Worm (Caenorhabditis elegans) whole organism, L1 larva: ENCODE data around the gene T01C3.11.
A peak's percentile ranks its signal among the peaks of the same experiment; 100 is the strongest.

Experiments
- C16A3.4 ChIP-seq: fragments of 150-350 bp; optimal IDR thresholded peaks from 2 replicates; lab custom pipeline; 2014; ENCODE audit warnings: missing biosample characterization, missing genetic modification characterization
- F16B12.6 ChIP-seq: fragments of 150-350 bp; optimal IDR thresholded peaks from 2 replicates; lab custom pipeline; 2014; ENCODE audit warnings: missing biosample characterization, missing genetic modification characterization
- blmp-1 ChIP-seq: fragments of 150-350 bp; optimal IDR thresholded peaks from 2 replicates; lab custom pipeline; 2014; ENCODE audit warnings: missing biosample characterization, missing genetic modification characterization
- ceh-82 ChIP-seq, 3 experiments: fragments of 150-350 bp in 1 of 3; sonication (generic microtip) in 2 of 3; optimal IDR thresholded peaks; 2 replicates each; lab custom pipeline; 2014 to 2017; ENCODE audit warnings: missing biosample characterization in 3 of 3, missing genetic modification characterization in 3 of 3
- ceh-88 ChIP-seq: fragments of 200-800 bp; sonication (Bioruptor generic); IDR thresholded peaks from 2 replicates; pipeline ENCODE4 v1.3.6; 2022; ENCODE audit warnings: missing genetic modification characterization, missing compliant biosample characterization
- dpl-1 ChIP-seq, 3 experiments: fragments of 150-350 bp in 2 of 3; sonication (generic microtip) in 1 of 3; optimal IDR thresholded peaks; 2 replicates each; lab custom pipeline; 2014 to 2017; ENCODE audit warnings: missing biosample characterization in 3 of 3, missing genetic modification characterization in 3 of 3, missing genetic modification reagents in 3 of 3
- dsc-1 ChIP-seq: sonication (generic microtip); optimal IDR thresholded peaks from 2 replicates; lab custom pipeline; 2016; ENCODE audit warnings: mild to moderate bottlenecking, missing genetic modification characterization, missing compliant biosample characterization
- efl-1 ChIP-seq, 4 experiments: fragments of 150-350 bp; optimal IDR thresholded peaks in 3 of 4; peaks in 1 of 4; 1 replicate in 1 of 4; 2 replicates in 3 of 4; lab custom pipeline; 2014; ENCODE audit warnings: missing biosample characterization in 2 of 4, missing genetic modification characterization in 2 of 4, missing genetic modification reagents in 2 of 4
- elt-3 ChIP-seq, 6 experiments: fragments of 150-350 bp in 1 of 6; sonication (generic microtip); optimal IDR thresholded peaks; 2 replicates each; lab custom pipeline; 2017 to 2018; ENCODE audit warnings: missing biosample characterization in 6 of 6, missing genetic modification characterization in 6 of 6, inconsistent platforms in 1 of 6
- fkh-8 ChIP-seq: sonication (generic microtip); optimal IDR thresholded peaks from 2 replicates; lab custom pipeline; 2016; ENCODE audit warnings: mild to moderate bottlenecking, missing genetic modification characterization, missing compliant biosample characterization
- grh-1 ChIP-seq: fragments of 200-800 bp; sonication (Bioruptor generic); IDR thresholded peaks from 2 replicates; pipeline ENCODE4 v1.3.6; 2022; ENCODE audit warnings: missing genetic modification reagents, missing genetic modification characterization, missing compliant biosample characterization
- hlh-17 ChIP-seq: fragments of 200-800 bp; sonication (Bioruptor generic); optimal IDR thresholded peaks from 2 replicates; lab custom pipeline; 2018; ENCODE audit warnings: missing genetic modification characterization, mild to moderate bottlenecking, missing compliant biosample characterization, moderate library complexity, borderline replicate concordance
- jun-1 ChIP-seq: fragments of 150-350 bp; optimal IDR thresholded peaks from 2 replicates; lab custom pipeline; 2014; ENCODE audit warnings: missing biosample characterization, missing genetic modification reagents, missing genetic modification characterization
- lin-15B ChIP-seq: fragments of 150-350 bp; sonication (generic microtip); optimal IDR thresholded peaks from 3 replicates; lab custom pipeline; 2014; ENCODE audit warnings: missing biosample characterization, missing genetic modification characterization
- lin-35 ChIP-seq, 2 experiments: fragments of 150-350 bp; optimal IDR thresholded peaks; 2 replicates each; lab custom pipeline; 2014; ENCODE audit warnings: missing biosample characterization in 2 of 2, missing genetic modification characterization in 2 of 2, missing genetic modification reagents in 2 of 2
- lsy-2 ChIP-seq, 2 experiments: fragments of 150-350 bp; optimal IDR thresholded peaks; 2 replicates each; lab custom pipeline; 2014; ENCODE audit warnings: missing biosample characterization in 2 of 2, missing genetic modification characterization in 2 of 2
- mef-2 ChIP-seq: fragments of 150-350 bp; optimal IDR thresholded peaks from 2 replicates; lab custom pipeline; 2014; ENCODE audit warnings: missing biosample characterization, missing genetic modification characterization
- nhr-11 ChIP-seq: fragments of 150-350 bp; optimal IDR thresholded peaks from 2 replicates; lab custom pipeline; 2014; ENCODE audit warnings: missing biosample characterization, missing genetic modification characterization
- nhr-12 ChIP-seq: sonication (generic microtip); optimal IDR thresholded peaks from 2 replicates; lab custom pipeline; 2017; ENCODE audit warnings: missing biosample characterization, missing genetic modification characterization
- nhr-19 ChIP-seq: fragments of 200-800 bp; sonication (Bioruptor generic); conservative IDR thresholded peaks from 2 replicates; pipeline ENCODE4 v1.3.6; 2022; ENCODE audit warnings: missing genetic modification characterization, missing compliant biosample characterization
- nhr-20 ChIP-seq: sonication (generic microtip); optimal IDR thresholded peaks from 2 replicates; lab custom pipeline; 2016; ENCODE audit warnings: mild to moderate bottlenecking, missing genetic modification characterization, missing compliant biosample characterization
- nhr-47 ChIP-seq: sonication (generic microtip); optimal IDR thresholded peaks from 2 replicates; lab custom pipeline; 2016; ENCODE audit warnings: mild to moderate bottlenecking, missing genetic modification characterization, moderate library complexity, missing compliant biosample characterization
- nhr-71 ChIP-seq: sonication (generic microtip); optimal IDR thresholded peaks from 2 replicates; lab custom pipeline; 2016; ENCODE audit warnings: mild to moderate bottlenecking, missing genetic modification characterization, moderate library complexity, missing compliant biosample characterization
- nhr-76 ChIP-seq: sonication (generic microtip); optimal IDR thresholded peaks from 2 replicates; lab custom pipeline; 2017; ENCODE audit warnings: missing biosample characterization, missing genetic modification characterization
- nhr-85 ChIP-seq: sonication (generic microtip); peaks from one replicate; lab custom pipeline; 2016; ENCODE audit warnings: missing genetic modification characterization, inconsistent platforms, missing compliant biosample characterization
- nhr-90 ChIP-seq: sonication (generic microtip); optimal IDR thresholded peaks from 2 replicates; lab custom pipeline; 2016; ENCODE audit warnings: mild to moderate bottlenecking, missing genetic modification characterization, missing compliant biosample characterization; ENCODE audit not compliant: poor library complexity
- pax-3 ChIP-seq: fragments of 200-800 bp; sonication (Bioruptor generic); optimal IDR thresholded peaks from 2 replicates; lab custom pipeline; 2018; ENCODE audit warnings: mild to moderate bottlenecking, missing genetic modification characterization, moderate library complexity, missing compliant biosample characterization
- rnt-1 ChIP-seq: sonication (generic microtip); optimal IDR thresholded peaks from 2 replicates; lab custom pipeline; 2016; ENCODE audit warnings: mild to moderate bottlenecking, missing genetic modification characterization, moderate library complexity, missing compliant biosample characterization
- skn-1 ChIP-seq: fragments of 150-350 bp; optimal IDR thresholded peaks from 2 replicates; lab custom pipeline; 2014; ENCODE audit warnings: missing biosample characterization, missing genetic modification characterization
- snu-23 ChIP-seq: sonication (generic microtip); optimal IDR thresholded peaks from 2 replicates; lab custom pipeline; 2016; ENCODE audit warnings: missing genetic modification characterization, missing compliant biosample characterization
- swsn-7 ChIP-seq: sonication (generic microtip); optimal IDR thresholded peaks from 2 replicates; lab custom pipeline; 2016; ENCODE audit warnings: missing genetic modification characterization, missing compliant biosample characterization
- tbx-2 ChIP-seq: sonication (generic microtip); optimal IDR thresholded peaks from 2 replicates; lab custom pipeline; 2016; ENCODE audit warnings: missing genetic modification characterization, missing compliant biosample characterization
- unc-86 ChIP-seq: sonication (generic microtip); optimal IDR thresholded peaks from 2 replicates; lab custom pipeline; 2016; ENCODE audit warnings: missing genetic modification characterization, missing compliant biosample characterization
- xbp-1 ChIP-seq: sonication (generic microtip); optimal IDR thresholded peaks from 2 replicates; lab custom pipeline; 2016; ENCODE audit warnings: missing genetic modification characterization, missing compliant biosample characterization
- zag-1 ChIP-seq: fragments of 150-350 bp; optimal IDR thresholded peaks from 2 replicates; lab custom pipeline; 2014; ENCODE audit warnings: missing biosample characterization, missing genetic modification characterization

The T01C3.11 gene

ce11 chrV:14979937-14980336 lies 19.4 kb upstream of the T01C3.11 start, which contains the start of gene xbx-1:
Gene xbx-1 (plus strand): TSS chrV:14980237.
- no peak for TF ChIP-seq elt-3 (tag; optimal IDR thresholded peaks at IDR 0.05; lab: Kevin White, UChicago)
- TF ChIP-seq fkh-8, result peak; percentile 19
- TF ChIP-seq, all 84 proteins: peak for 1

DNA sequence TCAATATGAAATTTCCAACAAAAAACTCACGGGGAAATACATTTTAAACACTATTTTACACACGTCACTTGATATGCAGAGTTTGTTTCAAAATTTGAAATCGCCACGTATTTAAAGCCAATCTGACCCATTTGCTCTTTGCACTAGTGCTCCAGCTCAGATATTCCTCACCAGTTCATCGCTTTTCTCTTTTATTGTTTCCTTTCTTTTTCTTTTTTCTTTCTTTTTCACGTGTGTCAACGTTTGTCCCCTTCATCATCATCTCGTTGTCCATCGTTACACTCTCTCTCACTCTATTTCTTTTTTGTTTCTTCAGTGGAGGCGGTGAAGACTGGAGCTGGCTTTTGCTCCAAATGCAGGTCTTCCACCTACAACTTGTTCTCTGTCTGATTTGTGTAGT lies 14.7 kb upstream of the T01C3.11 start, which contains the start of gene F02D8.4:
Gene F02D8.4, plus strand, starts transcription at position 301 of the 400 bp plus-strand sequence.
- TF ChIP-seq efl-1 (optimal IDR thresholded peaks at IDR 0.05; lab: Kevin White, UChicago), result no peak
- TF ChIP-seq efl-1 (GFP tag; optimal IDR thresholded peaks at IDR 0.05 in 1 of 2; lab: Kevin White, UChicago), result peak in 1 of 2 experiments; percentile 51
- TF ChIP-seq rnt-1, result peak; percentile 29
- TF ChIP-seq C16A3.4 (tag; lab: Kevin White, UChicago), result no peak
- peak; percentile 44 for TF ChIP-seq blmp-1

DNA sequence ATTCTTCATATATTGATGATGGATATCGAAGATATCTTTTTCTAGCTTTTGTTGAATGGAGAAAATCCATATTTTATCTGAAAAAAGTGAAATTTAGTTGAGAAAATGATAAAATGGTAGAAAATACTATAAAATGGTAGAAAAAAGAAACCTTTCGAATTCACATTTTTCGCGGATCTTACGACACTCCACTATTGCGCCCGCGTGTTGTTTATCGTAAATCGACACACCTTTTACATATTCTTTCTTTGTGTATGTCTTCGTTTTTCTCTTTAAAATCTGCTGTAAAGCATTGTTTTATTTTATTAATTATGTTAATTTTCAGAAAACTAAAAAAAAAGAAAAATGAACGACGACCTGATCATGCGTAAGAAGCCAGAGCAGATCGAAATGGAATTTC lies 8.5 kb upstream of the T01C3.11 start, which contains the start of the genes cdt-2 and T01C3.2:
Gene cdt-2, minus strand, starts transcription at position 284 of the 400 bp plus-strand sequence.
Gene T01C3.2, plus strand, starts transcription at position 326 of the 400 bp plus-strand sequence.
- TF ChIP-seq tbx-2 (tag; lab: Kevin White, UChicago), result peak; percentile 22
- TF ChIP-seq swsn-7 (tag; lab: Kevin White, UChicago), result peak; percentile 43
- TF ChIP-seq lin-15B (tag; lab: Kevin White, UChicago), result peak; percentile 24
- TF ChIP-seq skn-1 (tag; lab: Kevin White, UChicago), result peak; percentile 23
- TF ChIP-seq xbp-1, result peak; percentile 33
- TF ChIP-seq grh-1 (GFP tag; lab: Robert Waterston, UW), result no peak
- peak; percentile 9; the same call in 1 of the 2 replicates for TF ChIP-seq nhr-19 (GFP tag; lab: Robert Waterston, UW)
- no peak for TF ChIP-seq hlh-17 (GFP tag; lab: Kevin White, UChicago)
- no peak for TF ChIP-seq ceh-88 (GFP tag; lab: Robert Waterston, UW)
- peak; percentile 16 for TF ChIP-seq nhr-90 (tag; lab: Kevin White, UChicago)
- TF ChIP-seq mef-2 (tag; lab: Kevin White, UChicago), result no peak
- peak; percentile 82 to 92 for TF ChIP-seq lin-35 (GFP tag; optimal IDR thresholded peaks at IDR 0.05; lab: Kevin White, UChicago)
- peak; percentile 40 for TF ChIP-seq rnt-1
- TF ChIP-seq C16A3.4 (tag; lab: Kevin White, UChicago), result peak; percentile 18
- peak; percentile 12 for TF ChIP-seq unc-86 (tag; lab: Kevin White, UChicago)
- TF ChIP-seq nhr-85 (tag; lab: Kevin White, UChicago), result peak; percentile 4
- TF ChIP-seq pax-3 (tag; lab: Kevin White, UChicago), result no peak
- peak; percentile 17 for TF ChIP-seq F16B12.6
- peak; percentile 50 for TF ChIP-seq nhr-71 (tag; lab: Kevin White, UChicago)
- TF ChIP-seq nhr-47 (tag; lab: Kevin White, UChicago), result peak; percentile 48
- peak; percentile 26 to 86 for TF ChIP-seq efl-1 (optimal IDR thresholded peaks at IDR 0.05; lab: Kevin White, UChicago)
- peak; percentile 87 to 98 for TF ChIP-seq efl-1 (GFP tag; optimal IDR thresholded peaks at IDR 0.05 in 1 of 2; lab: Kevin White, UChicago)
- peak in 1 of 6 experiments; percentile 7 for TF ChIP-seq elt-3 (tag; optimal IDR thresholded peaks at IDR 0.05; lab: Kevin White, UChicago)
- TF ChIP-seq nhr-12 (tag; lab: Kevin White, UChicago), result no peak
- TF ChIP-seq ceh-82 (tag; optimal IDR thresholded peaks at IDR 0.05; lab: Kevin White, UChicago), result peak in 2 of 3 experiments; percentile 29 to 44
- no peak for TF ChIP-seq zag-1 (tag; lab: Kevin White, UChicago)
- no peak for TF ChIP-seq jun-1 (tag; lab: Kevin White, UChicago)
- peak; percentile 76 to 89 (median 85) for TF ChIP-seq dpl-1 (GFP tag; optimal IDR thresholded peaks at IDR 0.05; lab: Kevin White, UChicago)
- peak; percentile 35 for TF ChIP-seq nhr-20 (tag; lab: Kevin White, UChicago)
- no peak for TF ChIP-seq nhr-76 (tag; lab: Kevin White, UChicago)
- no peak for TF ChIP-seq nhr-11 (tag; lab: Kevin White, UChicago)
- peak; percentile 53 to 74 for TF ChIP-seq lsy-2 (tag; optimal IDR thresholded peaks at IDR 0.05; lab: Kevin White, UChicago)
- TF ChIP-seq dsc-1 (tag; lab: Kevin White, UChicago), result peak; percentile 25
- TF ChIP-seq snu-23 (GFP tag; lab: Kevin White, UChicago), result peak; percentile 56
